Worm (Caenorhabditis elegans) whole organism, dauer: ENCODE measurements around the gene set-16.
A peak's percentile ranks its signal among the peaks of the same experiment; 100 is the strongest.

Experiments
- unc-62 ChIP-seq: sonication (generic microtip); optimal IDR thresholded peaks from 2 replicates; lab custom pipeline; 2017; ENCODE audit warnings: missing biosample characterization, missing genetic modification reagents, missing genetic modification characterization

Gene set-16

ce11 chrIII:13643534-13643933 lies at the start of gene set-16, which contains the start of gene drr-2:
set-16 (plus strand) TSS chrIII:13643916.
drr-2 (minus strand) TSS chrIII:13643570.
- TF ChIP-seq unc-62 (GFP tag; lab: Kevin White, UChicago), result peak; percentile 42

- TF ChIP-seq unc-62 (GFP tag; lab: Kevin White, UChicago), result no peak
Observed at ce11 chrIII:13600254-13600653, 43.5 kb upstream of the set-16 start.

ce11 chrIII:13604834-13605233 lies 38.9 kb upstream of the set-16 start:
- TF ChIP-seq unc-62 (GFP tag; lab: Kevin White, UChicago), result no peak

- TF ChIP-seq unc-62 (GFP tag; lab: Kevin White, UChicago), result no peak
Observed at ce11 chrIII:13606016-13606530, 37.6 kb upstream of the set-16 start, which contains the start of gene act-5. act-5 (minus strand) TSS chrIII:13606066.

- TF ChIP-seq unc-62 (GFP tag; lab: Kevin White, UChicago), result no peak
Observed at ce11 chrIII:13606865-13607264, 36.9 kb upstream of the set-16 start.

ce11 chrIII:13607833-13608232 lies 35.9 kb upstream of the set-16 start, which contains the start of gene shpk-1:
shpk-1 (plus strand) TSS chrIII:13608020.
- no peak for TF ChIP-seq unc-62 (GFP tag; lab: Kevin White, UChicago)

ce11 chrIII:13614206-13614605 lies 29.5 kb upstream of the set-16 start:
- TF ChIP-seq unc-62 (GFP tag; lab: Kevin White, UChicago), result no peak

- TF ChIP-seq unc-62 (GFP tag; lab: Kevin White, UChicago), result no peak
Observed at ce11 chrIII:13614751-13615150, 29.0 kb upstream of the set-16 start.

- TF ChIP-seq unc-62 (GFP tag; lab: Kevin White, UChicago), result no peak
Observed at ce11 chrIII:13615530-13615929, 28.2 kb upstream of the set-16 start.

ce11 chrIII:13616793-13617192 lies 26.9 kb upstream of the set-16 start, which contains the start of gene T12D8.9:
T12D8.9 (plus strand) TSS chrIII:13617104.
- no peak for TF ChIP-seq unc-62 (GFP tag; lab: Kevin White, UChicago)

ce11 chrIII:13621012-13621411 lies 22.7 kb upstream of the set-16 start:
- TF ChIP-seq unc-62 (GFP tag; lab: Kevin White, UChicago), result no peak

ce11 chrIII:13621717-13622116 lies 22.0 kb upstream of the set-16 start:
- no peak for TF ChIP-seq unc-62 (GFP tag; lab: Kevin White, UChicago)

- TF ChIP-seq unc-62 (GFP tag; lab: Kevin White, UChicago), result no peak
Observed at ce11 chrIII:13622268-13622667, 21.4 kb upstream of the set-16 start, which contains the start of gene hip-1. hip-1 (minus strand) TSS chrIII:13622492.

- TF ChIP-seq unc-62 (GFP tag; lab: Kevin White, UChicago), result no peak
Observed at ce11 chrIII:13623014-13623413, 20.7 kb upstream of the set-16 start, which contains the start of gene mlc-5. mlc-5 (plus strand) TSS chrIII:13623314.

ce11 chrIII:13624226-13624625 lies 19.5 kb upstream of the set-16 start, which contains the start of gene taf-9:
taf-9 (plus strand) TSS chrIII:13624276.
- TF ChIP-seq unc-62 (GFP tag; lab: Kevin White, UChicago), result no peak

ce11 chrIII:13625650-13626430 lies 17.9 kb upstream of the set-16 start:
- TF ChIP-seq unc-62 (GFP tag; lab: Kevin White, UChicago), result no peak
